Worm (Caenorhabditis elegans) whole organism, L1 larva: ENCODE measurements around the gene F15B9.11.

Experiments used
- blmp-1 ChIP-seq: fragments of 150-350 bp; optimal IDR thresholded peaks from 2 replicates; lab custom pipeline; 2014; ENCODE audit warnings: missing biosample characterization, missing genetic modification characterization
- ceh-63 ChIP-seq: fragments of 200-800 bp; sonication (Bioruptor generic); optimal IDR thresholded peaks from 2 replicates; lab custom pipeline; 2018; ENCODE audit warnings: mild to moderate bottlenecking, missing genetic modification characterization, missing compliant biosample characterization
- ces-1 ChIP-seq: fragments of 150-350 bp; optimal IDR thresholded peaks from 2 replicates; lab custom pipeline; 2014; ENCODE audit warnings: missing biosample characterization, missing genetic modification reagents, missing genetic modification characterization
- efl-1 ChIP-seq, 4 experiments: fragments of 150-350 bp; optimal IDR thresholded peaks in 3 of 4; peaks in 1 of 4; 1 replicate in 1 of 4; 2 replicates in 3 of 4; lab custom pipeline; 2014; ENCODE audit warnings: missing biosample characterization in 2 of 4, missing genetic modification characterization in 2 of 4, missing genetic modification reagents in 2 of 4
- fkh-10 ChIP-seq: sonication (generic microtip); optimal IDR thresholded peaks from 2 replicates; lab custom pipeline; 2017; ENCODE audit warnings: missing biosample characterization, missing genetic modification reagents, missing genetic modification characterization
- lin-14 ChIP-seq: fragments of 200-800 bp; sonication (Bioruptor generic); optimal IDR thresholded peaks from 2 replicates; lab custom pipeline; 2018; ENCODE audit warnings: mild to moderate bottlenecking, missing genetic modification characterization, moderate library complexity, missing compliant biosample characterization
- lsy-2 ChIP-seq, 2 experiments: fragments of 150-350 bp; optimal IDR thresholded peaks; 2 replicates each; lab custom pipeline; 2014; ENCODE audit warnings: missing biosample characterization in 2 of 2, missing genetic modification characterization in 2 of 2
- nhr-11 ChIP-seq: fragments of 150-350 bp; optimal IDR thresholded peaks from 2 replicates; lab custom pipeline; 2014; ENCODE audit warnings: missing biosample characterization, missing genetic modification characterization
- nhr-12 ChIP-seq: sonication (generic microtip); optimal IDR thresholded peaks from 2 replicates; lab custom pipeline; 2017; ENCODE audit warnings: missing biosample characterization, missing genetic modification characterization
- pqm-1 ChIP-seq: sonication (generic microtip); optimal IDR thresholded peaks from 3 replicates; lab custom pipeline; 2017; ENCODE audit warnings: missing biosample characterization, missing genetic modification characterization
- skn-1 ChIP-seq: fragments of 150-350 bp; optimal IDR thresholded peaks from 2 replicates; lab custom pipeline; 2014; ENCODE audit warnings: missing biosample characterization, missing genetic modification characterization
- unc-62 ChIP-seq: fragments of 150-350 bp; optimal IDR thresholded peaks from 2 replicates; lab custom pipeline; 2014; ENCODE audit warnings: missing biosample characterization, missing genetic modification reagents, missing genetic modification characterization
- unc-98 ChIP-seq: fragments of 200-800 bp; sonication (Bioruptor generic); IDR thresholded peaks from 2 replicates; pipeline ENCODE4 v1.3.6; 2022; ENCODE audit warnings: missing genetic modification characterization, missing compliant biosample characterization
- xbp-1 ChIP-seq: sonication (generic microtip); optimal IDR thresholded peaks from 2 replicates; lab custom pipeline; 2016; ENCODE audit warnings: missing genetic modification characterization, missing compliant biosample characterization

ce11 chrV:12952287-12952686 lies 40.4 kb downstream of the F15B9.11 start, which contains the start of gene pqn-68:
- TF ChIP-seq unc-62 (GFP tag; lab: Kevin White, UChicago) (no peak), efl-1 (optimal IDR thresholded peaks at IDR 0.05; lab: Kevin White, UChicago) (peak; percentile 30 to 41), efl-1 (GFP tag; optimal IDR thresholded peaks at IDR 0.05 in 1 of 2; lab: Kevin White, UChicago) (peak in 1 of 2 experiments; percentile 18), fkh-10 (no peak), nhr-11 (tag; lab: Kevin White, UChicago) (no peak), nhr-12 (no peak), lin-14 (GFP tag; lab: Kevin White, UChicago) (peak; percentile 32), blmp-1 (tag; lab: Kevin White, UChicago) (peak; percentile 28), ceh-63 (GFP tag; lab: Kevin White, UChicago) (no peak), ces-1 (GFP tag; lab: Kevin White, UChicago) (no peak), xbp-1 (tag; lab: Kevin White, UChicago) (peak; percentile 33), skn-1 (tag; lab: Kevin White, UChicago) (no peak), pqm-1 (no peak), unc-98 (GFP tag; lab: Robert Waterston, UW) (no peak), lsy-2 (tag; optimal IDR thresholded peaks at IDR 0.05; lab: Kevin White, UChicago) (peak; percentile 26 to 56)
